Worm (Caenorhabditis elegans): Measurements from ENCODE around the gene ncr-2.

Gene ncr-2

DNA sequence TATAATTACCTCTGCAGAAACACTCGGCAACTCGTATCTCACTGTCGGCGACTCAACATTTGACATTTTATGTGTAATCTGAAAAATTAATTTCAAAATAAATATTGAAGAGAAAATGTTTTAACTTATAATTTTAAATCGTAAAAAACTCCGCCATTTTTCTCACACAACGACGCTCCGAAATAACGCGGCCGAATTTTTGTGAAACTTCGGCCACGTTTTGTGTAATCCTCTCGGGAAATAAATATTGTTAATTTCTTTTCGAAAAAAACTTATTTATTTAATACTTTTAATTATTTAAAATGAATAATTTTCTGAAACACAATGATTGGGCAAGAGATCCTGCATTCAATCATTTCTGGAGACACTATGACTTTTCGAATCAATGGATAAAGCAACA, 49.2 kb downstream of the ncr-2 start, which contains the start of the genes F10E9.7 and F10E9.5 (continued):
- TF ChIP-seq F49E8.2 (tag; optimal IDR thresholded peaks at IDR 0.05; ENCODE audit: insufficient read depth) (no peak), unc-130 (GFP tag; optimal IDR thresholded peaks at IDR 0.05) (peak; percentile 94), lin-26 (GFP tag; IDR thresholded peaks at IDR 0.05) (no peak), pbrm-1 (GFP tag; IDR thresholded peaks at IDR 0.05) (no peak), let-526 (GFP tag; IDR thresholded peaks at IDR 0.05) (peak; percentile 78), atf-7 (tag; optimal IDR thresholded peaks at IDR 0.05) (peak; percentile 76), ztf-6 (GFP tag; IDR thresholded peaks at IDR 0.05) (peak; percentile 59; the same call in 1 of the 2 replicates), B0261.1 (tag; optimal IDR thresholded peaks at IDR 0.05) (peak; percentile 19), lir-1 (GFP tag; conservative IDR thresholded peaks at IDR 0.05) (peak; percentile 75; the same call in 1 of the 2 replicates), B0336.3 (GFP tag; IDR thresholded peaks at IDR 0.05) (no peak), pha-4 (tag; optimal IDR thresholded peaks at IDR 0.05) (no peak), attf-5 (GFP tag; optimal IDR thresholded peaks at IDR 0.05) (peak; percentile 75), egrh-3 (GFP tag; IDR thresholded peaks at IDR 0.05) (no peak), lin-35 (GFP tag; optimal IDR thresholded peaks at IDR 0.05) (peak in 1 of 3 experiments; percentile 83), madf-10 (tag; optimal IDR thresholded peaks at IDR 0.05) (peak; percentile 83), die-1 (tag; optimal IDR thresholded peaks at IDR 0.05) (no peak), ztf-25 (GFP tag; IDR thresholded peaks at IDR 0.05) (peak; percentile 88), ets-4 (GFP tag; optimal IDR thresholded peaks at IDR 0.05) (no peak), bed-2 (GFP tag; IDR thresholded peaks at IDR 0.05) (peak; percentile 62; the same call in 1 of the 2 replicates), cebp-1 (GFP tag; IDR thresholded peaks at IDR 0.05) (no peak), cebp-1 (tag; optimal IDR thresholded peaks at IDR 0.05) (peak; percentile 68), snpc-1.3 (tag; optimal IDR thresholded peaks at IDR 0.05; ENCODE audit: insufficient read depth) (peak; percentile 62), aptf-3 (GFP tag; IDR thresholded peaks at IDR 0.05) (no peak), ama-1 (optimal IDR thresholded peaks at IDR 0.05) (no peak), ama-1 (GFP tag; optimal IDR thresholded peaks at IDR 0.05) (no peak), F57A8.1 (GFP tag; optimal IDR thresholded peaks at IDR 0.05) (peak; percentile 44), lsl-1 (GFP tag; optimal IDR thresholded peaks at IDR 0.05) (peak; percentile 58), nhr-90 (tag; optimal IDR thresholded peaks at IDR 0.05) (no peak), fkh-3 (tag; optimal IDR thresholded peaks at IDR 0.05) (no peak), cebp-2 (GFP tag; IDR thresholded peaks at IDR 0.05) (no peak), Y53F4B.3 (GFP tag; IDR thresholded peaks at IDR 0.05) (no peak), ccch-3 (GFP tag; optimal IDR thresholded peaks at IDR 0.05) (peak; percentile 82), lag-1 (GFP tag; IDR thresholded peaks at IDR 0.05) (no peak), Y79H2A.3 (GFP tag; conservative IDR thresholded peaks at IDR 0.05) (no peak), lsy-27 (tag; optimal IDR thresholded peaks at IDR 0.05; ENCODE audit: borderline replicate concordance, insufficient read depth) (no peak), tbp1 (GFP tag; optimal IDR thresholded peaks at IDR 0.05) (peak; percentile 61), sptf-2 (GFP tag; optimal IDR thresholded peaks at IDR 0.05) (no peak), F37B4.10 (GFP tag; IDR thresholded peaks at IDR 0.05) (no peak), madf-8 (GFP tag; conservative IDR thresholded peaks at IDR 0.05) (peak; percentile 52), ceh-100 (GFP tag; IDR thresholded peaks at IDR 0.05) (peak; percentile 69), him-1 (tag; optimal IDR thresholded peaks at IDR 0.05) (peak; percentile 38), Y56A3A.18 (GFP tag; IDR thresholded peaks at IDR 0.05) (no peak), hlh-12 (tag; optimal IDR thresholded peaks at IDR 0.05) (no peak), F22D6.2 (tag; optimal IDR thresholded peaks at IDR 0.05) (peak; percentile 13), F39B2.1 (GFP tag; IDR thresholded peaks at IDR 0.05) (no peak), ceh-58 (GFP tag; IDR thresholded peaks at IDR 0.05) (no peak), mel-28 (tag; optimal IDR thresholded peaks at IDR 0.05; ENCODE audit: borderline replicate concordance) (no peak), zfh-2 (GFP tag; conservative IDR thresholded peaks at IDR 0.05) (no peak), F52B5.7 (tag; optimal IDR thresholded peaks at IDR 0.05) (no peak), sdz-38 (tag; optimal IDR thresholded peaks at IDR 0.05) (no peak)
